1 fruit fly cellular context compared by ENCODE assay signal in the genomic region with DNA sequence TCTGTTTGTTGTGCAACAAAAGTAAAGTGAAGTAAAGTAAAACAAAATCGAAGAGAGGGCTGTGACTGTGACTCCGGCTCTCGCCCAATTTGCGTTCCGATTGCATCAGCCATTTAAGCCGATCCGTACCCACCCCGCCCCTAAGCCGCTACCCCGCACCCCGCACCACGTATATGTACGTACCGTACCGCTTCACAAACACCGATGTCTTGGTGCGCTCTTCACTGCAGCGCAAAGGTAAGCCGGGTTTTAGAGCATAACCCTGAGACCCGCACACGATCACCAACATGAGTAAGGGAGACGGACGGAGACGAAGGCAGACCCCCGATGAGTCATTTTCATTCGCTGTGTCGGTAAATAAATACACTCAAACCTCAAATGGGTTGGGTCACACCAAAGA.
A peak's percentile ranks its signal among the peaks of the same experiment; 100 is the strongest.
TF ChIP-seq lines count a peak whose summit lies in the region.

No protein-coding gene starts in this region.

TF ChIP-seq in whole organism, embryonic, 481 proteins besides CTCF, POLR2A, EP300 and RAD21 (continued from another document):
- TF ChIP-seq CG30431 (GFP tag; optimal IDR thresholded peaks at IDR 0.05; lab: Kevin White, UChicago) (no peak), emc (GFP tag; optimal IDR thresholded peaks at IDR 0.05; lab: Kevin White, UChicago) (no peak), Oaz (GFP tag; IDR thresholded peaks at IDR 0.05; lab: Robert Waterston, UW) (no peak), CG30403 (GFP tag; optimal IDR thresholded peaks at IDR 0.05; lab: Kevin White, UChicago) (no peak), Ets65A (GFP tag; lab: Kevin White, UChicago) (no peak), nom (GFP tag; optimal IDR thresholded peaks at IDR 0.05; lab: Kevin White, UChicago) (no peak), CG31388 (GFP tag; optimal IDR thresholded peaks at IDR 0.05; lab: Kevin White, UChicago) (no peak), CG9932 (GFP tag; IDR thresholded peaks at IDR 0.05; lab: Robert Waterston, UW) (no peak), Xrp1 (GFP tag; IDR thresholded peaks at IDR 0.05; lab: Robert Waterston, UW) (peak; percentile 42; the same call in 1 of the 2 replicates), CG5180 (GFP tag; optimal IDR thresholded peaks at IDR 0.05; lab: Kevin White, UChicago) (peak; percentile 32), tll (GFP tag; optimal IDR thresholded peaks at IDR 0.05; lab: Kevin White, UChicago) (peak in 1 of 2 experiments; percentile 88), CG6683 (GFP tag; optimal IDR thresholded peaks at IDR 0.05; lab: Kevin White, UChicago) (no peak), CG17802 (tag; optimal IDR thresholded peaks at IDR 0.05; lab: Kevin White, UChicago) (no peak), tna (GFP tag; IDR thresholded peaks at IDR 0.05; lab: Robert Waterston, UW; ENCODE audit: partially characterized antibody) (no peak), HLH4C (GFP tag; IDR thresholded peaks at IDR 0.05; lab: Robert Waterston, UW; ENCODE audit: partially characterized antibody) (no peak), CG33213 (GFP tag; optimal IDR thresholded peaks at IDR 0.05; lab: Kevin White, UChicago) (no peak), lov (optimal IDR thresholded peaks at IDR 0.05; lab: Kevin White, UChicago) (no peak), lov (GFP tag; IDR thresholded peaks at IDR 0.05; lab: Robert Waterston, UW) (0 out of 3 replicates have a peak, but pooled peaks have one; percentile 61), CG12155 (GFP tag; optimal IDR thresholded peaks at IDR 0.05; lab: Kevin White, UChicago) (no peak), CG10209 (GFP tag; optimal IDR thresholded peaks at IDR 0.05; lab: Kevin White, UChicago) (no peak), Fer3 (tag; optimal IDR thresholded peaks at IDR 0.05; lab: Kevin White, UChicago) (no peak), pho (GFP tag; optimal IDR thresholded peaks at IDR 0.05; lab: Kevin White, UChicago) (no peak), CG13287 (GFP tag; IDR thresholded peaks at IDR 0.05; lab: Robert Waterston, UW; ENCODE audit: partially characterized antibody) (no peak), stc (GFP tag; IDR thresholded peaks at IDR 0.05; lab: Robert Waterston, UW) (no peak), chn (GFP tag; optimal IDR thresholded peaks at IDR 0.05; lab: Kevin White, UChicago) (no peak), CG9727 (GFP tag; optimal IDR thresholded peaks at IDR 0.05; lab: Kevin White, UChicago) (no peak), CG7271 (tag; optimal IDR thresholded peaks at IDR 0.05; lab: Kevin White, UChicago) (no peak), vvl (GFP tag; IDR thresholded peaks at IDR 0.05; lab: Robert Waterston, UW) (peak; percentile 53; the same call in 1 of the 2 replicates), schlank (tag; optimal IDR thresholded peaks at IDR 0.05; lab: Kevin White, UChicago) (no peak), Myb (GFP tag; optimal IDR thresholded peaks at IDR 0.05; lab: Kevin White, UChicago) (no peak), CG12236 (GFP tag; optimal IDR thresholded peaks at IDR 0.05; lab: Kevin White, UChicago) (no peak), Awh (GFP tag; IDR thresholded peaks at IDR 0.05; lab: Robert Waterston, UW) (no peak), CG1647 (GFP tag; optimal IDR thresholded peaks at IDR 0.05; lab: Kevin White, UChicago) (no peak), ttk (GFP tag; IDR thresholded peaks at IDR 0.05; lab: Robert Waterston, UW) (peak; percentile 17; the same call in 1 of the 2 replicates), zfh1 (GFP tag; IDR thresholded peaks at IDR 0.05; lab: Robert Waterston, UW) (no peak), Lpt (GFP tag; optimal IDR thresholded peaks at IDR 0.05; lab: Kevin White, UChicago) (no peak), CG31441 (GFP tag; IDR thresholded peaks at IDR 0.05; lab: Robert Waterston, UW) (no peak), ranshi (GFP tag; IDR thresholded peaks at IDR 0.05; lab: Robert Waterston, UW) (no peak), CG3281 (GFP tag; optimal IDR thresholded peaks at IDR 0.05; lab: Kevin White, UChicago) (no peak), zen (tag; optimal IDR thresholded peaks at IDR 0.05; lab: Kevin White, UChicago) (peak; percentile 9), CHES-1-like (GFP tag; optimal IDR thresholded peaks at IDR 0.05; lab: Kevin White, UChicago) (no peak), CG5953 (GFP tag; IDR thresholded peaks at IDR 0.05; lab: Robert Waterston, UW) (no peak), CG11247 (GFP tag; IDR thresholded peaks at IDR 0.05; lab: Robert Waterston, UW) (no peak), CG4328 (GFP tag; optimal IDR thresholded peaks at IDR 0.05; lab: Kevin White, UChicago) (no peak), Nf-YC (tag; optimal IDR thresholded peaks at IDR 0.05; lab: Kevin White, UChicago) (peak; percentile 3), Jarid2 (GFP tag; optimal IDR thresholded peaks at IDR 0.05; lab: Kevin White, UChicago) (no peak), Doc2 (GFP tag; IDR thresholded peaks at IDR 0.05; lab: Robert Waterston, UW) (no peak), bcd (GFP tag; optimal IDR thresholded peaks at IDR 0.05; lab: Kevin White, UChicago) (no peak), CG6854 (GFP tag; optimal IDR thresholded peaks at IDR 0.05; lab: Kevin White, UChicago) (no peak), CG2116 (GFP tag; optimal IDR thresholded peaks at IDR 0.05; lab: Kevin White, UChicago) (no peak), CG15479 (GFP tag; optimal IDR thresholded peaks at IDR 0.05; lab: Kevin White, UChicago) (peak; percentile 64), CG31365 (tag; optimal IDR thresholded peaks at IDR 0.05; lab: Kevin White, UChicago) (no peak), sens (GFP tag; lab: Kevin White, UChicago) (no peak), prd (optimal IDR thresholded peaks at IDR 0.05; lab: Kevin White, UChicago) (no peak), prd (GFP tag; IDR thresholded peaks at IDR 0.05; lab: Robert Waterston, UW) (no peak), Hr51 (GFP tag; optimal IDR thresholded peaks at IDR 0.05; lab: Kevin White, UChicago) (no peak), CG6813 (GFP tag; optimal IDR thresholded peaks at IDR 0.05; lab: Kevin White, UChicago) (peak; percentile 28), repo (GFP tag; optimal IDR thresholded peaks at IDR 0.05; lab: Kevin White, UChicago) (no peak), D19A (tag; optimal IDR thresholded peaks at IDR 0.05; lab: Kevin White, UChicago) (no peak), peb (GFP tag; IDR thresholded peaks at IDR 0.05; lab: Robert Waterston, UW) (peak; percentile 30; the same call in 1 of the 2 replicates), zf30C (GFP tag; optimal IDR thresholded peaks at IDR 0.05; lab: Kevin White, UChicago) (peak; percentile 39), z (GFP tag; IDR thresholded peaks at IDR 0.05; lab: Robert Waterston, UW) (peak; percentile 85), seq (GFP tag; IDR thresholded peaks at IDR 0.05; lab: Robert Waterston, UW) (0 out of 2 replicates have a peak, but pooled peaks have one; percentile 15), HLHmδ (GFP tag; optimal IDR thresholded peaks at IDR 0.05; lab: Kevin White, UChicago) (peak; percentile 53), crp (GFP tag; optimal IDR thresholded peaks at IDR 0.05; lab: Kevin White, UChicago) (no peak), gcm (GFP tag; optimal IDR thresholded peaks at IDR 0.05; lab: Kevin White, UChicago) (peak; percentile 56), Ssrp (tag; optimal IDR thresholded peaks at IDR 0.05; lab: Kevin White, UChicago) (no peak), oc (tag; optimal IDR thresholded peaks at IDR 0.05; lab: Kevin White, UChicago) (peak; percentile 98), ssp (GFP tag; IDR thresholded peaks at IDR 0.05; lab: Robert Waterston, UW) (no peak), Ada2b (GFP tag; IDR thresholded peaks at IDR 0.05; lab: Robert Waterston, UW) (no peak), caup (GFP tag; optimal IDR thresholded peaks at IDR 0.05; lab: Kevin White, UChicago; ENCODE audit: severe bottlenecking) (no peak), bbx (GFP tag; IDR thresholded peaks at IDR 0.05; lab: Robert Waterston, UW; ENCODE audit: partially characterized antibody) (0 out of 2 replicates have a peak, but pooled peaks have one; percentile 23), Deaf1 (tag; optimal IDR thresholded peaks at IDR 0.05; lab: Kevin White, UChicago) (peak; percentile 43), Hr78 (GFP tag; optimal IDR thresholded peaks at IDR 0.05; lab: Kevin White, UChicago) (peak in 1 of 2 experiments; percentile 76), chm (GFP tag; IDR thresholded peaks at IDR 0.05; lab: Robert Waterston, UW) (0 out of 2 replicates have a peak, but pooled peaks have one; percentile 18), CG8359 (GFP tag; optimal IDR thresholded peaks at IDR 0.05; lab: Kevin White, UChicago; ENCODE audit: borderline replicate concordance) (no peak), CG4360 (GFP tag; IDR thresholded peaks at IDR 0.05; lab: Robert Waterston, UW) (no peak), CG9876 (GFP tag; optimal IDR thresholded peaks at IDR 0.05; lab: Kevin White, UChicago) (no peak), sima (GFP tag; optimal IDR thresholded peaks at IDR 0.05; lab: Kevin White, UChicago) (no peak), CG8944 (GFP tag; optimal IDR thresholded peaks at IDR 0.05; lab: Kevin White, UChicago) (no peak), Lim3 (GFP tag; IDR thresholded peaks at IDR 0.05; lab: Robert Waterston, UW) (no peak), CG2889 (GFP tag; IDR thresholded peaks at IDR 0.05; lab: Robert Waterston, UW) (no peak), pros (GFP tag; optimal IDR thresholded peaks at IDR 0.05; lab: Kevin White, UChicago) (peak; percentile 94), crol (GFP tag; IDR thresholded peaks at IDR 0.05; lab: Robert Waterston, UW) (peak; percentile 97), CG11456 (GFP tag; IDR thresholded peaks at IDR 0.05; lab: Robert Waterston, UW) (no peak), onecut (GFP tag; IDR thresholded peaks at IDR 0.05; lab: Robert Waterston, UW) (no peak), ci (GFP tag; IDR thresholded peaks at IDR 0.05; lab: Robert Waterston, UW) (peak; percentile 56; the same call in 1 of the 3 replicates), CG34376 (GFP tag; optimal IDR thresholded peaks at IDR 0.05; lab: Kevin White, UChicago) (no peak), CG15696 (tag; optimal IDR thresholded peaks at IDR 0.05; lab: Kevin White, UChicago) (no peak), grn (GFP tag; optimal IDR thresholded peaks at IDR 0.05; lab: Kevin White, UChicago) (peak; percentile 24), CG10274 (GFP tag; optimal IDR thresholded peaks at IDR 0.05; lab: Kevin White, UChicago) (no peak), Dp (GFP tag; optimal IDR thresholded peaks at IDR 0.05; lab: Kevin White, UChicago) (no peak), H15 (GFP tag; IDR thresholded peaks at IDR 0.05; lab: Robert Waterston, UW) (no peak), CG13123 (GFP tag; optimal IDR thresholded peaks at IDR 0.05; lab: Kevin White, UChicago) (no peak), Mrtf (GFP tag; IDR thresholded peaks at IDR 0.05; lab: Robert Waterston, UW) (no peak), Sox100B (GFP tag; optimal IDR thresholded peaks at IDR 0.05; lab: Kevin White, UChicago) (no peak), TFAM (GFP tag; optimal IDR thresholded peaks at IDR 0.05; lab: Kevin White, UChicago) (no peak), Camta (GFP tag; optimal IDR thresholded peaks at IDR 0.05; lab: Kevin White, UChicago) (no peak), salm (tag; optimal IDR thresholded peaks at IDR 0.05; lab: Kevin White, UChicago) (no peak), CG12219 (GFP tag; optimal IDR thresholded peaks at IDR 0.05; lab: Kevin White, UChicago) (no peak), CG12769 (tag; optimal IDR thresholded peaks at IDR 0.05; lab: Kevin White, UChicago) (peak; percentile 8), CG2678 (tag; optimal IDR thresholded peaks at IDR 0.05; lab: Kevin White, UChicago) (no peak), Nf-YB (GFP tag; optimal IDR thresholded peaks at IDR 0.05; lab: Kevin White, UChicago) (peak; percentile 62), cg (GFP tag; optimal IDR thresholded peaks at IDR 0.05; lab: Kevin White, UChicago) (peak; percentile 72), Dbx (GFP tag; IDR thresholded peaks at IDR 0.05; lab: Robert Waterston, UW) (no peak), CG10366 (GFP tag; IDR thresholded peaks at IDR 0.05; lab: Robert Waterston, UW) (no peak), CG2199 (GFP tag; IDR thresholded peaks at IDR 0.05; lab: Robert Waterston, UW) (peak; percentile 61; the same call in 1 of the 3 replicates), CG12659 (GFP tag; optimal IDR thresholded peaks at IDR 0.05; lab: Kevin White, UChicago) (no peak), Meics (GFP tag; optimal IDR thresholded peaks at IDR 0.05; lab: Kevin White, UChicago) (no peak), CG17829 (tag; optimal IDR thresholded peaks at IDR 0.05; lab: Kevin White, UChicago) (no peak), twi (tag; optimal IDR thresholded peaks at IDR 0.05; lab: Kevin White, UChicago) (no peak)
